Fruit fly (Drosophila melanogaster): Measurements from ENCODE around the gene CG42238.
A peak's percentile ranks its signal among the peaks of the same experiment; 100 is the strongest.

Gene CG42238

DNA sequence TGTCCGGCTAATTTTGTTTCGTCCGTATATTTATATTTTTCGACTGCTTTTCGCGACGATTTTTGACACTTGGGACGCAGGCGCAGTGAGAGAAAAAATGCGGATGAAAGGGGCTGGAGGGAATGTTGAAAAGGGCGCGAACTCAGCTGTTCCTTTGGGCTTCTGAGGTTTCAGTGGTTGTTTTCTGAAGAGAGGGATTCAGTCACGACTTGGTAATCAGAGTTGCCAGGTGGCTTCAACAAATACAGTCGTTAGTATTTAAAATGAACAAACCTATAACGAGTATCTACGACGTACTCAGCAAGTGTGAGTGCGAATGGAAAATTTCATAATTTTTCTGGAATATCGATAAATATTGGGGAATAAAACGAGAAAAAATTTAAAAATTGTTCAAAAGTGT lies 19.5 kb upstream of the CG42238 start, which contains the start of gene CG9265 (continued):
- no peak for TF ChIP-seq dmrt99B (tag; optimal IDR thresholded peaks at IDR 0.05)
- TF ChIP-seq unpg (GFP tag; optimal IDR thresholded peaks at IDR 0.05), result no peak
- TF ChIP-seq CG12942 (GFP tag; optimal IDR thresholded peaks at IDR 0.05), result no peak
- TF ChIP-seq CG3407 (GFP tag; optimal IDR thresholded peaks at IDR 0.05), result no peak
- TF ChIP-seq CG14014 (GFP tag; IDR thresholded peaks at IDR 0.05), result no peak
- no peak for TF ChIP-seq vvl (GFP tag; IDR thresholded peaks at IDR 0.05)
- TF ChIP-seq Ada2b (GFP tag; IDR thresholded peaks at IDR 0.05), result peak; percentile 14; the same call in 1 of the 2 replicates
- TF ChIP-seq CG2120 (GFP tag; optimal IDR thresholded peaks at IDR 0.05), result peak; percentile 46
- peak; percentile 81 for TF ChIP-seq CG3995 (GFP tag; optimal IDR thresholded peaks at IDR 0.05)
- TF ChIP-seq CG12155 (GFP tag; optimal IDR thresholded peaks at IDR 0.05), result peak; percentile 10
- no peak for TF ChIP-seq CG10431 (GFP tag; optimal IDR thresholded peaks at IDR 0.05)
- TF ChIP-seq ranshi (GFP tag; IDR thresholded peaks at IDR 0.05), result no peak
- TF ChIP-seq mam (GFP tag; optimal IDR thresholded peaks at IDR 0.05), result peak; percentile 22
- peak in 1 of 2 experiments; percentile 52 for TF ChIP-seq crp (GFP tag; optimal IDR thresholded peaks at IDR 0.05)
- TF ChIP-seq gem (tag; optimal IDR thresholded peaks at IDR 0.05), result peak; percentile 4
- TF ChIP-seq jigr1 (GFP tag; IDR thresholded peaks at IDR 0.05), result no peak
- TF ChIP-seq Sry-δ (GFP tag; optimal IDR thresholded peaks at IDR 0.05), result no peak
- no peak for TF ChIP-seq CG10147 (GFP tag; optimal IDR thresholded peaks at IDR 0.05)
- no peak for TF ChIP-seq CG1024 (GFP tag; IDR thresholded peaks at IDR 0.05)
- no peak for TF ChIP-seq CG8089 (GFP tag; optimal IDR thresholded peaks at IDR 0.05)
- TF ChIP-seq ind (GFP tag; optimal IDR thresholded peaks at IDR 0.05), result peak; percentile 16
- TF ChIP-seq eve (GFP tag; optimal IDR thresholded peaks at IDR 0.05), result no peak
- TF ChIP-seq slbo (GFP tag; IDR thresholded peaks at IDR 0.05), result peak; percentile 62
- TF ChIP-seq CG8290 (GFP tag; optimal IDR thresholded peaks at IDR 0.05), result no peak
- peak in 1 of 2 experiments; percentile 16 for TF ChIP-seq CG8290 (tag; optimal IDR thresholded peaks at IDR 0.05)
- TF ChIP-seq CG6654 (GFP tag; optimal IDR thresholded peaks at IDR 0.05), result no peak
- TF ChIP-seq CG2129 (GFP tag; IDR thresholded peaks at IDR 0.05; ENCODE audit: partially characterized antibody), result no peak
- TF ChIP-seq org-1 (GFP tag; optimal IDR thresholded peaks at IDR 0.05), result no peak
- no peak for TF ChIP-seq CG13624 (GFP tag; optimal IDR thresholded peaks at IDR 0.05)
- TF ChIP-seq Med (GFP tag), result peak; percentile 48
- TF ChIP-seq C15 (GFP tag; IDR thresholded peaks at IDR 0.05), result no peak
- TF ChIP-seq BEAF-32 (GFP tag; optimal IDR thresholded peaks at IDR 0.05), result peak; percentile 22
- TF ChIP-seq CG9932 (GFP tag; IDR thresholded peaks at IDR 0.05), result peak; percentile 36; the same call in 1 of the 2 replicates
- no peak for TF ChIP-seq CG11696 (GFP tag; IDR thresholded peaks at IDR 0.05)
- no peak for TF ChIP-seq sna (GFP tag; IDR thresholded peaks at IDR 0.05; ENCODE audit: partially characterized antibody)
- TF ChIP-seq seq (GFP tag; IDR thresholded peaks at IDR 0.05), result peak; percentile 58
- peak in 1 of 2 experiments; percentile 3 for TF ChIP-seq Hr51 (GFP tag; optimal IDR thresholded peaks at IDR 0.05)
- 0 out of 3 replicates have a peak, but pooled peaks have one; percentile 25 for TF ChIP-seq Dbx (GFP tag; IDR thresholded peaks at IDR 0.05)
- no peak for TF ChIP-seq Sry-β (GFP tag; optimal IDR thresholded peaks at IDR 0.05)

DNA sequence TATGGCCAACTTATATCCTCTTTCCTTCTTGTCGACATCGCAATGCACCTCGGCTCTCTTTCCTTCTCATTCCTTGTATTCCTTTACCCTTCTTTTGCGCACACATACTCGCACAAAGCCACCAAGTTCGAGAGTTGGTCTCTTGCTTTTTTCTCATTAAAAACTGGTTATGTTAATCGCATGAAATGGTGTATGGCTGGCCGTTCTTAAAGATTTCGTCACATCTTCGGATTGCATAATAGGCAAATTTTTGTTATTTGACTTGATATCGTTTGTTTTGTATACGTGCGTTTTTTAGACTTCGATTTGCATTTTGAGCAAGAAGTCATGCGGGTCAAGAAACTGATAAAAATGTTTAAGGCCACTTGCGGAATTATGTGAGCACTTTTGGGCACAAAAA lies 18.9 kb upstream of the CG42238 start:
- TF ChIP-seq pum (GFP tag; optimal IDR thresholded peaks at IDR 0.05), result no peak
- peak; percentile 80; the same call in 2 of the 4 replicates for TF ChIP-seq chinmo (GFP tag; IDR thresholded peaks at IDR 0.05; ENCODE audit: partially characterized antibody)
- no peak for TF ChIP-seq Adf1 (GFP tag; IDR thresholded peaks at IDR 0.05)
- TF ChIP-seq CG17186 (GFP tag; optimal IDR thresholded peaks at IDR 0.05), result no peak
- peak in 1 of 2 experiments; percentile 66 for TF ChIP-seq Pdp1 (GFP tag; optimal IDR thresholded peaks at IDR 0.05)
- TF ChIP-seq pros (GFP tag; optimal IDR thresholded peaks at IDR 0.05), result peak; percentile 33
- peak; percentile 63 for TF ChIP-seq vvl (GFP tag; IDR thresholded peaks at IDR 0.05)
- TF ChIP-seq CG11093 (GFP tag; IDR thresholded peaks at IDR 0.05), result no peak
